Fruit fly (Drosophila melanogaster) whole organism, wandering third instar larva: Measurements from ENCODE around the gene Sfp24Bb.

ENCODE experiments used
- Abd-B ChIP-seq: fragments of >200 bp; optimal IDR thresholded peaks from 2 replicates; lab custom pipeline; 2017; ENCODE audit warnings: missing biosample characterization, missing genetic modification characterization
- CG32264 ChIP-seq: fragments of 200-800 bp; sonication (Bioruptor generic); optimal IDR thresholded peaks from 2 replicates; lab custom pipeline; 2016; ENCODE audit warnings: missing biosample characterization, missing genetic modification characterization
- CG9705 ChIP-seq: fragments of 200-800 bp; sonication (Bioruptor generic); optimal IDR thresholded peaks from 2 replicates; lab custom pipeline; 2018; ENCODE audit warnings: missing biosample characterization, mild to moderate bottlenecking, missing genetic modification characterization
- CrebA ChIP-seq: fragments of 200-800 bp; sonication (Bioruptor generic); optimal IDR thresholded peaks from 2 replicates; lab custom pipeline; 2016; ENCODE audit warnings: missing biosample characterization, mild to moderate bottlenecking, missing genetic modification characterization, borderline replicate concordance
- Dfd ChIP-seq: fragments of >200 bp; optimal IDR thresholded peaks from 2 replicates; lab custom pipeline; 2017; ENCODE audit warnings: missing biosample characterization, missing genetic modification characterization
- Dif ChIP-seq: fragments of 200-275, 200-300 bp; sonication (Bioruptor generic); optimal IDR thresholded peaks from 2 replicates; lab custom pipeline; 2018; ENCODE audit warnings: missing biosample characterization, missing genetic modification characterization; ENCODE audit not compliant: partially characterized antibody
- GATAd ChIP-seq: sonication (Bioruptor generic); optimal IDR thresholded peaks from 2 replicates; lab custom pipeline; 2016; ENCODE audit warnings: missing biosample characterization, missing genetic modification characterization
- HLH106 ChIP-seq: fragments of 200-800 bp; optimal IDR thresholded peaks from 3 replicates; lab custom pipeline; 2019; ENCODE audit warnings: missing biosample characterization, mild to moderate bottlenecking, missing genetic modification characterization, moderate library complexity
- Hnf4 ChIP-seq: fragments of 200-800 bp; sonication (Bioruptor generic); optimal IDR thresholded peaks from 2 replicates; lab custom pipeline; 2016; ENCODE audit warnings: missing biosample characterization, mild to moderate bottlenecking, missing genetic modification characterization
- Hr78 ChIP-seq: fragments of >200 bp; optimal IDR thresholded peaks from 2 replicates; lab custom pipeline; 2017; ENCODE audit warnings: missing biosample characterization, missing genetic modification characterization
- Hr83 ChIP-seq: fragments of 200-300 bp; sonication (Bioruptor generic); optimal IDR thresholded peaks from 2 replicates; lab custom pipeline; 2016; ENCODE audit warnings: missing biosample characterization, mild to moderate bottlenecking, missing genetic modification characterization, moderate library complexity; ENCODE audit not compliant: poor library complexity, severe bottlenecking
- Jra ChIP-seq: sonication (Bioruptor generic); optimal IDR thresholded peaks from 2 replicates; lab custom pipeline; 2016; ENCODE audit warnings: missing biosample characterization, missing genetic modification characterization
- Mio ChIP-seq: sonication (Bioruptor generic); optimal IDR thresholded peaks from 2 replicates; lab custom pipeline; 2016; ENCODE audit warnings: missing biosample characterization, missing genetic modification characterization
- Myc ChIP-seq: fragments of >200 bp; optimal IDR thresholded peaks from 2 replicates; lab custom pipeline; 2017
- N ChIP-seq: fragments of >200 bp; optimal IDR thresholded peaks from 2 replicates; lab custom pipeline; 2018; ENCODE audit warnings: missing biosample characterization, missing external identifiers, missing genetic modification characterization
- OdsH ChIP-seq: fragments of 200-800 bp; sonication (Bioruptor generic); optimal IDR thresholded peaks from 2 replicates; lab custom pipeline; 2016; ENCODE audit warnings: missing biosample characterization, mild to moderate bottlenecking, missing genetic modification characterization
- Rel ChIP-seq, 2 experiments: fragments of 200-800 bp; sonication (Bioruptor generic) in 1 of 2; optimal IDR thresholded peaks; 2 replicates in 1 of 2; 3 replicates in 1 of 2; lab custom pipeline; 2016 to 2019; ENCODE audit warnings: mild to moderate bottlenecking in 2 of 2, missing biosample characterization in 2 of 2, missing genetic modification characterization in 2 of 2, moderate library complexity in 1 of 2
- Sp1 ChIP-seq: fragments of 200-800 bp; sonication (Bioruptor generic); optimal IDR thresholded peaks from 3 replicates; lab custom pipeline; 2019; ENCODE audit warnings: missing biosample characterization, mild to moderate bottlenecking, missing genetic modification characterization, moderate library complexity
- Vsx2 ChIP-seq: fragments of 200-300, 225-300 bp; sonication (Bioruptor generic); optimal IDR thresholded peaks from 2 replicates; lab custom pipeline; 2018; ENCODE audit warnings: missing biosample characterization, missing genetic modification characterization; ENCODE audit not compliant: partially characterized antibody
- br ChIP-seq: fragments of 200-800 bp; sonication (Bioruptor generic); optimal IDR thresholded peaks from 2 replicates; lab custom pipeline; 2016; ENCODE audit warnings: missing biosample characterization, missing genetic modification characterization
- brk ChIP-seq: fragments of 200-800 bp; sonication (Bioruptor generic); optimal IDR thresholded peaks from 2 replicates; lab custom pipeline; 2016; ENCODE audit warnings: missing biosample characterization, mild to moderate bottlenecking, missing genetic modification characterization
- dl ChIP-seq, 2 experiments: fragments of 175-275, 200-275 bp in 1 of 2; fragments of 200-275 bp in 1 of 2; sonication (Bioruptor generic); optimal IDR thresholded peaks; lab custom pipeline; 2018; ENCODE audit warnings: mild to moderate bottlenecking in 2 of 2, missing biosample characterization in 2 of 2, missing genetic modification characterization in 2 of 2, moderate library complexity in 2 of 2; ENCODE audit not compliant: partially characterized antibody in 2 of 2, insufficient read depth in 1 of 2
- dmrt93B ChIP-seq: fragments of 200-800 bp; sonication (Bioruptor generic); optimal IDR thresholded peaks from 2 replicates; lab custom pipeline; 2018; ENCODE audit warnings: missing biosample characterization, mild to moderate bottlenecking, missing genetic modification characterization
- dsf ChIP-seq: sonication (Bioruptor generic); optimal IDR thresholded peaks from 2 replicates; lab custom pipeline; 2016; ENCODE audit warnings: missing biosample characterization, missing genetic modification characterization, borderline replicate concordance
- ey ChIP-seq: fragments of 200-800 bp; sonication (Bioruptor generic); optimal IDR thresholded peaks from 2 replicates; lab custom pipeline; 2016; ENCODE audit warnings: missing biosample characterization, missing genetic modification characterization
- foxo ChIP-seq, 2 experiments: fragments of 200-800 bp; sonication (Bioruptor generic); optimal IDR thresholded peaks; 2 replicates in 1 of 2; 3 replicates in 1 of 2; lab custom pipeline; 2016 to 2017; ENCODE audit warnings: missing biosample characterization in 2 of 2, missing genetic modification characterization in 2 of 2
- fru ChIP-seq: fragments of 200-800 bp; sonication (Bioruptor generic); optimal IDR thresholded peaks from 3 replicates; lab custom pipeline; 2016; ENCODE audit warnings: missing biosample characterization, mild to moderate bottlenecking, missing genetic modification characterization
- h ChIP-seq: fragments of 200-800 bp; sonication (Bioruptor generic); optimal IDR thresholded peaks from 3 replicates; lab custom pipeline; 2016; ENCODE audit warnings: missing biosample characterization, mild to moderate bottlenecking, missing genetic modification characterization
- jim ChIP-seq: fragments of 175-275, 200-325 bp; sonication (Bioruptor generic); optimal IDR thresholded peaks from 2 replicates; lab custom pipeline; 2016; ENCODE audit warnings: missing biosample characterization, mild to moderate bottlenecking, missing genetic modification characterization
- lola ChIP-seq: fragments of >200 bp; optimal IDR thresholded peaks from 2 replicates; lab custom pipeline; 2017; ENCODE audit warnings: missing biosample characterization, missing genetic modification characterization
- pan ChIP-seq: fragments of >200 bp; optimal IDR thresholded peaks from 2 replicates; lab custom pipeline; 2017
- psq ChIP-seq: fragments of 200-800 bp; sonication (Bioruptor generic); optimal IDR thresholded peaks from 3 replicates; lab custom pipeline; 2017; ENCODE audit warnings: missing biosample characterization, mild to moderate bottlenecking, missing genetic modification characterization, moderate library complexity
- rgr ChIP-seq: fragments of 200-800 bp; sonication (Bioruptor generic); optimal IDR thresholded peaks from 3 replicates; lab custom pipeline; 2016; ENCODE audit warnings: missing biosample characterization, mild to moderate bottlenecking, missing genetic modification characterization
- sage ChIP-seq: fragments of 200-800 bp; sonication (Bioruptor generic); optimal IDR thresholded peaks from 2 replicates; lab custom pipeline; 2016; ENCODE audit warnings: missing biosample characterization, mild to moderate bottlenecking, missing genetic modification characterization
- sv ChIP-seq: fragments of 200-800 bp; sonication (Bioruptor generic); optimal IDR thresholded peaks from 3 replicates; lab custom pipeline; 2016; ENCODE audit warnings: missing biosample characterization, missing genetic modification characterization
- tai ChIP-seq: sonication (Bioruptor generic); optimal IDR thresholded peaks from 2 replicates; lab custom pipeline; 2016; ENCODE audit warnings: missing biosample characterization, missing genetic modification characterization
- usp ChIP-seq: fragments of >200 bp; optimal IDR thresholded peaks from 2 replicates; lab custom pipeline; 2017; ENCODE audit warnings: missing biosample characterization, missing genetic modification characterization
- woc ChIP-seq: sonication (Bioruptor generic); optimal IDR thresholded peaks from 2 replicates; lab custom pipeline; 2016; ENCODE audit warnings: missing biosample characterization, mild to moderate bottlenecking, missing genetic modification characterization

Sfp24Bb gene

dm6 chr2L:3654956-3655618 is 14.5 kb downstream of the Sfp24Bb start:
- no peak for TF ChIP-seq N (GFP tag; lab: Kevin White, UChicago)
- no peak for TF ChIP-seq sage (GFP tag; lab: Kevin White, UChicago)
- TF ChIP-seq HLH106 (tag; lab: Kevin White, UChicago): no peak
- TF ChIP-seq Mio (GFP tag; lab: Kevin White, UChicago): no peak
- no peak for TF ChIP-seq Rel (GFP tag; optimal IDR thresholded peaks at IDR 0.05; lab: Kevin White, UChicago)
- no peak for TF ChIP-seq Rel (tag; optimal IDR thresholded peaks at IDR 0.05; lab: Kevin White, UChicago)
- no peak for TF ChIP-seq Jra (GFP tag; lab: Kevin White, UChicago)
- no peak for TF ChIP-seq jim (GFP tag; lab: Kevin White, UChicago)
- TF ChIP-seq rgr: no peak
- TF ChIP-seq tai (GFP tag; lab: Kevin White, UChicago): no peak
- no peak for TF ChIP-seq CrebA (GFP tag; lab: Kevin White, UChicago)
- TF ChIP-seq brk: no peak
- no peak for TF ChIP-seq sv (GFP tag; lab: Kevin White, UChicago)

- TF ChIP-seq brk (peak; percentile 87), CrebA (GFP tag; lab: Kevin White, UChicago) (peak; percentile 40), GATAd (GFP tag; lab: Kevin White, UChicago) (no peak), foxo (GFP tag; optimal IDR thresholded peaks at IDR 0.05; lab: Kevin White, UChicago) (no peak), sage (GFP tag; lab: Kevin White, UChicago) (peak; percentile 67), woc (peak; percentile 27), tai (GFP tag; lab: Kevin White, UChicago) (no peak), Hnf4 (GFP tag; lab: Kevin White, UChicago) (peak; percentile 18)
Measured at dm6 chr2L:3648173-3648972, 21.2 kb downstream of the Sfp24Bb start.

- TF ChIP-seq Dif: no peak
- peak; percentile 60 for TF ChIP-seq ey (GFP tag; lab: Kevin White, UChicago)
- no peak for TF ChIP-seq Rel (GFP tag; optimal IDR thresholded peaks at IDR 0.05; lab: Kevin White, UChicago)
- TF ChIP-seq Rel (tag; optimal IDR thresholded peaks at IDR 0.05; lab: Kevin White, UChicago): peak; percentile 17
- TF ChIP-seq Hnf4 (GFP tag; lab: Kevin White, UChicago): peak; percentile 83
- TF ChIP-seq Jra (GFP tag; lab: Kevin White, UChicago): peak; percentile 26
- TF ChIP-seq rgr: peak; percentile 74
- peak; percentile 8 for TF ChIP-seq sage (GFP tag; lab: Kevin White, UChicago)
- peak; percentile 22 for TF ChIP-seq CrebA (GFP tag; lab: Kevin White, UChicago)
- peak; percentile 84 for TF ChIP-seq OdsH (GFP tag; lab: Kevin White, UChicago)
- TF ChIP-seq usp: no peak
- TF ChIP-seq Sp1 (GFP tag; lab: Kevin White, UChicago): peak; percentile 84
- no peak for TF ChIP-seq GATAd (GFP tag; lab: Kevin White, UChicago)
- TF ChIP-seq jim (GFP tag; lab: Kevin White, UChicago): no peak
- peak; percentile 67 for TF ChIP-seq dsf
- peak; percentile 4 for TF ChIP-seq Hr83
- peak; percentile 71 for TF ChIP-seq brk
- no peak for TF ChIP-seq woc
- TF ChIP-seq Dfd (GFP tag; lab: Kevin White, UChicago): no peak
- no peak for TF ChIP-seq sv (GFP tag; lab: Kevin White, UChicago)
- no peak for TF ChIP-seq Vsx2
- no peak for TF ChIP-seq Abd-B (GFP tag; lab: Kevin White, UChicago)
- TF ChIP-seq Mio (GFP tag; lab: Kevin White, UChicago): no peak
- no peak for TF ChIP-seq CG9705 (GFP tag; lab: Kevin White, UChicago)
- peak; percentile 50 for TF ChIP-seq fru
- peak; percentile 71 for TF ChIP-seq psq (GFP tag; lab: Kevin White, UChicago)
- peak; percentile 83 for TF ChIP-seq br
- peak; percentile 54 for TF ChIP-seq dmrt93B
- no peak for TF ChIP-seq lola (GFP tag; lab: Kevin White, UChicago)
- TF ChIP-seq foxo (GFP tag; optimal IDR thresholded peaks at IDR 0.05; lab: Kevin White, UChicago): peak in 1 of 2 experiments; percentile 69
- no peak for TF ChIP-seq pan (lab: Kevin White, UChicago)
- TF ChIP-seq dl (GFP tag; optimal IDR thresholded peaks at IDR 0.05; lab: Kevin White, UChicago; ENCODE audit: insufficient read depth in 1 of 2, partially characterized antibody in 2 of 2): no peak
- peak; percentile 80 for TF ChIP-seq HLH106 (tag; lab: Kevin White, UChicago)
- TF ChIP-seq h (GFP tag; lab: Kevin White, UChicago): peak; percentile 70
- TF ChIP-seq Hr78 (GFP tag; lab: Kevin White, UChicago): no peak
- TF ChIP-seq tai (GFP tag; lab: Kevin White, UChicago): peak; percentile 24
- TF ChIP-seq N (GFP tag; lab: Kevin White, UChicago): no peak
- TF ChIP-seq CG32264 (GFP tag; lab: Kevin White, UChicago): no peak
- no peak for TF ChIP-seq Myc
Measured at dm6 chr2L:3647521-3648172, 21.9 kb downstream of the Sfp24Bb start.
